Fruit fly (Drosophila melanogaster) whole organism, embryonic: Measurements from ENCODE around the gene Syt1.

Source experiments
- Aef1 ChIP-seq: fragments of 200-800 bp; sonication (Bioruptor generic); IDR thresholded peaks from 3 replicates; pipeline ENCODE4 v1.3.6; 2022; ENCODE audit warnings: missing biosample characterization, missing genetic modification characterization
- CG10274 ChIP-seq: fragments of 200-800 bp; sonication (Bioruptor generic); optimal IDR thresholded peaks from 3 replicates; lab custom pipeline; 2017; ENCODE audit warnings: missing biosample characterization, mild to moderate bottlenecking, missing genetic modification characterization
- CG10654 ChIP-seq: fragments of 200-800 bp; sonication (Bioruptor generic); optimal IDR thresholded peaks from 2 replicates; lab custom pipeline; 2016; ENCODE audit warnings: missing biosample characterization, missing genetic modification characterization
- CG11093 ChIP-seq: fragments of 200-800 bp; sonication (Bioruptor generic); IDR thresholded peaks from 3 replicates; pipeline ENCODE4 v1.3.6; 2022; ENCODE audit warnings: missing biosample characterization, missing genetic modification characterization
- CG12942 ChIP-seq: fragments of 200-800 bp; sonication (Bioruptor generic); optimal IDR thresholded peaks from 3 replicates; lab custom pipeline; 2016; ENCODE audit warnings: missing biosample characterization, missing genetic modification characterization
- CG15011 ChIP-seq: fragments of 200-800 bp; sonication (Bioruptor generic); optimal IDR thresholded peaks from 3 replicates; lab custom pipeline; 2018; ENCODE audit warnings: missing biosample characterization, mild to moderate bottlenecking, missing genetic modification characterization
- CG17385 ChIP-seq: fragments of 200-800 bp; sonication (Bioruptor generic); optimal IDR thresholded peaks from 3 replicates; lab custom pipeline; 2018; ENCODE audit warnings: missing biosample characterization, mild to moderate bottlenecking, missing genetic modification characterization
- CG2120 ChIP-seq: fragments of 200-800 bp; sonication (Bioruptor generic); optimal IDR thresholded peaks from 3 replicates; lab custom pipeline; 2016; ENCODE audit warnings: missing biosample characterization, missing genetic modification characterization
- CG32532 ChIP-seq: fragments of 200-800 bp; sonication (Bioruptor generic); IDR thresholded peaks from 2 replicates; pipeline ENCODE4 v1.3.6; 2022; ENCODE audit warnings: missing biosample characterization, missing genetic modification characterization
- CG34376 ChIP-seq: fragments of 200-800 bp; sonication (Bioruptor generic); optimal IDR thresholded peaks from 2 replicates; lab custom pipeline; 2018; ENCODE audit warnings: missing biosample characterization, mild to moderate bottlenecking, missing genetic modification characterization
- CG3995 ChIP-seq: fragments of 200-800 bp; sonication (Bioruptor generic); optimal IDR thresholded peaks from 3 replicates; lab custom pipeline; 2016; ENCODE audit warnings: missing biosample characterization, missing genetic modification characterization
- CG4328 ChIP-seq: fragments of 200-800 bp; sonication (Bioruptor generic); optimal IDR thresholded peaks from 3 replicates; lab custom pipeline; 2017; ENCODE audit warnings: missing biosample characterization, missing genetic modification reagents, missing genetic modification characterization
- CG43689 ChIP-seq: fragments of 200-800 bp; sonication (Bioruptor generic); IDR thresholded peaks from 2 replicates; pipeline ENCODE4 v1.3.6; 2022; ENCODE audit warnings: missing biosample characterization, missing genetic modification characterization
- CG4854 ChIP-seq: fragments of 200-800 bp; sonication (Bioruptor generic); optimal IDR thresholded peaks from 2 replicates; lab custom pipeline; 2016; ENCODE audit warnings: missing biosample characterization, missing genetic modification characterization, inconsistent platforms
- CG7357 ChIP-seq: fragments of 200-800 bp; sonication (Bioruptor generic); IDR thresholded peaks from 3 replicates; pipeline ENCODE4 v1.3.6; 2022; ENCODE audit warnings: missing biosample characterization, missing genetic modification characterization
- CG7556 ChIP-seq: fragments of 200-800 bp; sonication (Bioruptor generic); optimal IDR thresholded peaks from 2 replicates; lab custom pipeline; 2017; ENCODE audit warnings: missing biosample characterization, mild to moderate bottlenecking, missing genetic modification characterization
- CG7987 ChIP-seq: fragments of 200-800 bp; sonication (Bioruptor generic); optimal IDR thresholded peaks from 2 replicates; lab custom pipeline; 2018; ENCODE audit warnings: missing biosample characterization, mild to moderate bottlenecking, missing genetic modification characterization, moderate library complexity
- CG9932 ChIP-seq: fragments of 200-800 bp; sonication (Bioruptor generic); IDR thresholded peaks from 2 replicates; pipeline ENCODE4 v1.3.6; 2022; ENCODE audit warnings: missing biosample characterization, missing genetic modification characterization
- Doc2 ChIP-seq: fragments of 200-800 bp; sonication (Bioruptor generic); IDR thresholded peaks from 2 replicates; pipeline ENCODE4 v1.3.6; 2022; ENCODE audit warnings: missing biosample characterization, missing genetic modification characterization
- Hr78 ChIP-seq, 2 experiments: fragments of 200-800 bp in 1 of 2; fragments of >200 bp in 1 of 2; sonication (Bioruptor generic) in 1 of 2; optimal IDR thresholded peaks; 2 replicates each; lab custom pipeline; 2017 to 2019; ENCODE audit warnings: missing biosample characterization in 2 of 2, missing genetic modification characterization in 2 of 2, mild to moderate bottlenecking in 1 of 2, moderate library complexity in 1 of 2
- Opbp ChIP-seq: fragments of 200-800 bp; sonication (Bioruptor generic); IDR thresholded peaks from 3 replicates; pipeline ENCODE4 v1.3.6; 2022; ENCODE audit warnings: missing biosample characterization, missing genetic modification characterization; ENCODE audit not compliant: partially characterized antibody
- Pdp1 ChIP-seq, 2 experiments: fragments of 200-800 bp; sonication (Bioruptor generic); optimal IDR thresholded peaks; 3 replicates each; lab custom pipeline; 2016; ENCODE audit warnings: missing biosample characterization in 2 of 2, missing genetic modification characterization in 2 of 2, mild to moderate bottlenecking in 1 of 2, moderate library complexity in 1 of 2
- Stat92E ChIP-seq, 3 experiments: fragments of >200 bp in 2 of 3; fragments of 200-800 bp in 1 of 3; sonication (Bioruptor generic) in 1 of 3; optimal IDR thresholded peaks; 2 replicates each; lab custom pipeline; 2017 to 2019; ENCODE audit warnings: missing biosample characterization in 3 of 3, missing genetic modification characterization in 3 of 3, mild to moderate bottlenecking in 1 of 3, moderate library complexity in 1 of 3
- Tbp ChIP-seq: fragments of >200 bp; optimal IDR thresholded peaks from 2 replicates; lab custom pipeline; 2018; ENCODE audit warnings: missing biosample characterization, missing genetic modification characterization
- bbx ChIP-seq: fragments of 200-800 bp; sonication (Bioruptor generic); IDR thresholded peaks from 2 replicates; pipeline ENCODE4 v1.3.6; 2022; ENCODE audit warnings: missing biosample characterization, missing genetic modification characterization; ENCODE audit not compliant: partially characterized antibody
- bcd ChIP-seq: fragments of 200-800 bp; sonication (Bioruptor generic); optimal IDR thresholded peaks from 2 replicates; lab custom pipeline; 2017; ENCODE audit warnings: missing biosample characterization, mild to moderate bottlenecking, missing genetic modification characterization
- bsh ChIP-seq, 2 experiments: fragments of 200-800 bp; sonication (Bioruptor generic); optimal IDR thresholded peaks; 2 replicates each; lab custom pipeline; 2017 to 2018; ENCODE audit warnings: mild to moderate bottlenecking in 2 of 2, missing biosample characterization in 2 of 2, missing genetic modification characterization in 2 of 2, moderate library complexity in 1 of 2
- cg ChIP-seq: fragments of 200-800 bp; sonication (Bioruptor generic); optimal IDR thresholded peaks from 3 replicates; lab custom pipeline; 2019; ENCODE audit warnings: missing biosample characterization, mild to moderate bottlenecking, missing genetic modification characterization, moderate library complexity
- chn ChIP-seq: fragments of 200-800 bp; sonication (Bioruptor generic); optimal IDR thresholded peaks from 2 replicates; lab custom pipeline; 2016; ENCODE audit warnings: missing biosample characterization, missing genetic modification characterization
- cwo ChIP-seq: fragments of 200-800 bp; sonication (Bioruptor generic); optimal IDR thresholded peaks from 3 replicates; lab custom pipeline; 2017; ENCODE audit warnings: missing biosample characterization, missing genetic modification characterization, mild to moderate bottlenecking, moderate library complexity, missing genetic modification reagents
- dan ChIP-seq: fragments of 200-800 bp; sonication (Bioruptor generic); IDR thresholded peaks from 2 replicates; pipeline ENCODE4 v1.3.6; 2022; ENCODE audit warnings: missing biosample characterization, missing genetic modification characterization
- ems ChIP-seq: fragments of 200-800 bp; sonication (Bioruptor generic); optimal IDR thresholded peaks from 3 replicates; lab custom pipeline; 2016; ENCODE audit warnings: missing biosample characterization, missing genetic modification characterization
- eve ChIP-seq, 2 experiments: fragments of >200 bp; optimal IDR thresholded peaks; 2 replicates each; lab custom pipeline; 2017; ENCODE audit warnings: missing biosample characterization in 2 of 2, missing genetic modification characterization in 2 of 2
- gsb ChIP-seq: fragments of 200-800 bp; sonication (Bioruptor generic); IDR thresholded peaks from 2 replicates; pipeline ENCODE4 v1.3.6; 2022; ENCODE audit warnings: missing biosample characterization, missing genetic modification characterization
- kah ChIP-seq: fragments of 200-800 bp; sonication (Bioruptor generic); optimal IDR thresholded peaks from 2 replicates; lab custom pipeline; 2018; ENCODE audit warnings: missing biosample characterization, mild to moderate bottlenecking, missing genetic modification characterization
- kni ChIP-seq: fragments of 200-800 bp; sonication (Bioruptor generic); optimal IDR thresholded peaks from 3 replicates; lab custom pipeline; 2017; ENCODE audit warnings: mild to moderate bottlenecking, missing biosample characterization, missing genetic modification reagents, missing genetic modification characterization
- lbe ChIP-seq: fragments of 200-800 bp; sonication (Bioruptor generic); optimal IDR thresholded peaks from 2 replicates; lab custom pipeline; 2016; ENCODE audit warnings: missing biosample characterization, mild to moderate bottlenecking, missing genetic modification characterization
- mam ChIP-seq: fragments of 200-800 bp; sonication (Bioruptor generic); optimal IDR thresholded peaks from 3 replicates; lab custom pipeline; 2016; ENCODE audit warnings: missing biosample characterization, missing genetic modification characterization
- nmo ChIP-seq: fragments of 200-800 bp; sonication (Bioruptor generic); optimal IDR thresholded peaks from 2 replicates; lab custom pipeline; 2018; ENCODE audit warnings: missing biosample characterization, mild to moderate bottlenecking, missing genetic modification characterization, moderate library complexity
- pfk ChIP-seq: fragments of 200-800 bp; sonication (Bioruptor generic); optimal IDR thresholded peaks from 2 replicates; lab custom pipeline; 2018; ENCODE audit warnings: missing biosample characterization, mild to moderate bottlenecking, missing genetic modification characterization, moderate library complexity
- phol ChIP-seq: fragments of 200-800 bp; sonication (Bioruptor generic); optimal IDR thresholded peaks from 3 replicates; lab custom pipeline; 2018; ENCODE audit warnings: missing biosample characterization, mild to moderate bottlenecking, missing genetic modification characterization, moderate library complexity
- salm ChIP-seq: fragments of 200-800 bp; sonication (Bioruptor generic); optimal IDR thresholded peaks from 2 replicates; lab custom pipeline; 2018; ENCODE audit warnings: missing biosample characterization, mild to moderate bottlenecking, missing genetic modification characterization
- tna ChIP-seq: fragments of 200-800 bp; sonication (Bioruptor generic); IDR thresholded peaks from 2 replicates; pipeline ENCODE4 v1.3.6; 2022; ENCODE audit warnings: missing biosample characterization, missing genetic modification characterization; ENCODE audit not compliant: partially characterized antibody
- trh ChIP-seq: fragments of 200-800 bp; sonication (Bioruptor generic); optimal IDR thresholded peaks from 2 replicates; lab custom pipeline; 2016; ENCODE audit warnings: missing biosample characterization, missing genetic modification characterization
- unc-4 ChIP-seq: fragments of 200-800 bp; sonication (Bioruptor generic); IDR thresholded peaks from 2 replicates; pipeline ENCODE4 v1.3.6; 2022; ENCODE audit warnings: missing biosample characterization, missing genetic modification characterization; ENCODE audit not compliant: partially characterized antibody
- unpg ChIP-seq: fragments of 200-800 bp; sonication (Bioruptor generic); optimal IDR thresholded peaks from 3 replicates; lab custom pipeline; 2018; ENCODE audit warnings: missing biosample characterization, mild to moderate bottlenecking, missing genetic modification characterization, moderate library complexity
- yki ChIP-seq: fragments of >200 bp; optimal IDR thresholded peaks from 3 replicates; lab custom pipeline; 2018
- z ChIP-seq: fragments of 200-800 bp; sonication (Bioruptor generic); IDR thresholded peaks from 3 replicates; pipeline ENCODE4 v1.3.6; 2022; ENCODE audit warnings: missing biosample characterization, missing genetic modification characterization

Syt1 gene

dm6 chr2L:2765659-2766373, 34.0 kb downstream of the Syt1 start, which contains the start of the genes Snx21 and aph-1 (continued):
- TF ChIP-seq CG7987 (GFP tag; lab: Kevin White, UChicago) (peak; percentile 67), CG17385 (GFP tag; lab: Kevin White, UChicago) (peak; percentile 91), CG2120 (GFP tag; lab: Kevin White, UChicago) (peak; percentile 94), CG32532 (GFP tag; lab: Robert Waterston, UW) (peak; percentile 92), kah (GFP tag; lab: Kevin White, UChicago) (peak; percentile 84), Aef1 (GFP tag; lab: Robert Waterston, UW) (peak; percentile 88), Stat92E (GFP tag; optimal IDR thresholded peaks at IDR 0.05; lab: Kevin White, UChicago) (peak in 1 of 3 experiments; percentile 71), unpg (GFP tag; lab: Kevin White, UChicago) (peak; percentile 94), Pdp1 (GFP tag; optimal IDR thresholded peaks at IDR 0.05; lab: Kevin White, UChicago) (peak; percentile 78 to 91), Opbp (GFP tag; lab: Robert Waterston, UW) (no peak), lbe (GFP tag; lab: Kevin White, UChicago) (peak; percentile 88), ems (GFP tag; lab: Kevin White, UChicago) (peak; percentile 85), chn (GFP tag; lab: Kevin White, UChicago) (peak; percentile 89), CG4854 (GFP tag; lab: Kevin White, UChicago) (peak; percentile 72), mam (peak; percentile 94), eve (GFP tag; optimal IDR thresholded peaks at IDR 0.05; lab: Kevin White, UChicago) (no peak), dan (GFP tag; lab: Robert Waterston, UW) (peak; percentile 72; the same call in 1 of the 2 replicates), CG10274 (GFP tag; lab: Kevin White, UChicago) (peak; percentile 99), CG10654 (GFP tag; lab: Kevin White, UChicago) (peak; percentile 88), phol (tag; lab: Kevin White, UChicago) (peak; percentile 93), z (GFP tag; lab: Robert Waterston, UW) (peak; percentile 56; the same call in 1 of the 3 replicates), gsb (GFP tag; lab: Robert Waterston, UW) (no peak; the same call in 1 of the 2 replicates), bsh (GFP tag; optimal IDR thresholded peaks at IDR 0.05; lab: Kevin White, UChicago) (peak; percentile 64 to 93), unc-4 (GFP tag; lab: Robert Waterston, UW) (no peak), CG15011 (GFP tag; lab: Kevin White, UChicago) (peak; percentile 85), CG3995 (peak; percentile 18), Hr78 (GFP tag; optimal IDR thresholded peaks at IDR 0.05; lab: Kevin White, UChicago) (peak in 1 of 2 experiments; percentile 58), CG7556 (GFP tag; lab: Kevin White, UChicago) (peak; percentile 92), CG34376 (GFP tag; lab: Kevin White, UChicago) (peak; percentile 82), CG12942 (GFP tag; lab: Kevin White, UChicago) (peak; percentile 89), CG9932 (GFP tag; lab: Robert Waterston, UW) (peak; percentile 90), CG4328 (GFP tag; lab: Kevin White, UChicago) (peak; percentile 93), cg (GFP tag; lab: Kevin White, UChicago) (no peak), bbx (GFP tag; lab: Robert Waterston, UW) (no peak), nmo (peak; percentile 95), tna (GFP tag; lab: Robert Waterston, UW) (no peak), CG43689 (GFP tag; lab: Robert Waterston, UW) (peak; percentile 52), CG11093 (GFP tag; lab: Robert Waterston, UW) (peak; percentile 82), pfk (GFP tag; lab: Kevin White, UChicago) (peak; percentile 12), yki (lab: Kevin White, UChicago) (peak; percentile 47), CG7357 (GFP tag; lab: Robert Waterston, UW) (peak; percentile 84; the same call in 2 of the 3 replicates), Doc2 (GFP tag; lab: Robert Waterston, UW) (0 out of 2 replicates have a peak, but pooled peaks have one; percentile 47), bcd (GFP tag; lab: Kevin White, UChicago) (peak; percentile 91), salm (tag; lab: Kevin White, UChicago) (peak; percentile 80), trh (GFP tag; lab: Kevin White, UChicago) (peak; percentile 83), cwo (GFP tag; lab: Kevin White, UChicago) (peak; percentile 89), Tbp (no peak), kni (GFP tag; lab: Kevin White, UChicago) (peak; percentile 70)
